Worm (Caenorhabditis elegans): ENCODE measurements around the gene str-103.

str-103 gene

ce11 chrV:16068938-16069337, 49.6 kb downstream of the str-103 start, which contains the start of gene cyp-35D1:
cyp-35D1 (plus strand) TSS chrV:16069238.
- TF ChIP-seq cog-1 (tag; optimal IDR thresholded peaks at IDR 0.05) (no peak), ztf-23 (GFP tag; IDR thresholded peaks at IDR 0.05) (no peak), ref-1 (GFP tag; conservative IDR thresholded peaks at IDR 0.05) (no peak), flt-1 (GFP tag; IDR thresholded peaks at IDR 0.05) (no peak), med-1 (GFP tag; optimal IDR thresholded peaks at IDR 0.05; ENCODE audit: insufficient read depth) (no peak), tab-1 (GFP tag; IDR thresholded peaks at IDR 0.05) (no peak), klf-2 (GFP tag; conservative IDR thresholded peaks at IDR 0.05) (no peak), ztf-29 (GFP tag; IDR thresholded peaks at IDR 0.05) (no peak), T22C8.4 (GFP tag; IDR thresholded peaks at IDR 0.05) (no peak)

Measured in whole organism, midembryonic.